Worm (Caenorhabditis elegans): ENCODE results near the gene T20B12.4.

Gene T20B12.4

ce11 chrIII:7369394-7370024 lies 2.0 kb downstream of the T20B12.4 start:
- TF ChIP-seq lin-26 (GFP tag; IDR thresholded peaks at IDR 0.05) (peak; percentile 14; the same call in 1 of the 2 replicates), nfyb-1 (GFP tag; IDR thresholded peaks at IDR 0.05) (no peak), ama-1 (optimal IDR thresholded peaks at IDR 0.05) (peak; percentile 41), ama-1 (GFP tag; optimal IDR thresholded peaks at IDR 0.05) (no peak), chd-7 (tag; optimal IDR thresholded peaks at IDR 0.05) (peak; percentile 39), T26A5.8 (tag; optimal IDR thresholded peaks at IDR 0.05) (peak; percentile 21), hrde-1 (tag; optimal IDR thresholded peaks at IDR 0.05; ENCODE audit: borderline replicate concordance) (no peak), B0336.3 (GFP tag; IDR thresholded peaks at IDR 0.05) (0 out of 2 replicates have a peak, but pooled peaks have one; percentile 13), somi-1 (GFP tag; optimal IDR thresholded peaks at IDR 0.05) (peak; percentile 34), die-1 (tag; optimal IDR thresholded peaks at IDR 0.05) (no peak), madf-8 (GFP tag; conservative IDR thresholded peaks at IDR 0.05) (no peak), F57C9.4 (tag; optimal IDR thresholded peaks at IDR 0.05) (peak; percentile 45), repo-1 (tag; optimal IDR thresholded peaks at IDR 0.05) (peak; percentile 76), Y56A3A.18 (GFP tag; IDR thresholded peaks at IDR 0.05) (0 out of 2 replicates have a peak, but pooled peaks have one; percentile 47), Y95B8A.8 (GFP tag; IDR thresholded peaks at IDR 0.05) (0 out of 2 replicates have a peak, but pooled peaks have one; percentile 11), cebp-1 (GFP tag; IDR thresholded peaks at IDR 0.05) (no peak), cebp-1 (tag; optimal IDR thresholded peaks at IDR 0.05) (peak; percentile 43), ceh-40 (GFP tag; IDR thresholded peaks at IDR 0.05) (0 out of 2 replicates have a peak, but pooled peaks have one; percentile 9), lin-40 (tag; optimal IDR thresholded peaks at IDR 0.05) (peak; percentile 48), pbrm-1 (GFP tag; IDR thresholded peaks at IDR 0.05) (0 out of 2 replicates have a peak, but pooled peaks have one; percentile 36), nhr-27 (tag; optimal IDR thresholded peaks at IDR 0.05) (no peak), ztf-3 (GFP tag; optimal IDR thresholded peaks at IDR 0.05) (no peak), K12H6.12 (tag; optimal IDR thresholded peaks at IDR 0.05) (no peak)

ce11 chrIII:7370569-7370968 lies 3.1 kb downstream of the T20B12.4 start:
- TF ChIP-seq egrh-3 (GFP tag; IDR thresholded peaks at IDR 0.05) (no peak), attf-3 (GFP tag; conservative IDR thresholded peaks at IDR 0.05) (no peak), zim-3 (tag; optimal IDR thresholded peaks at IDR 0.05) (no peak), tbp1 (GFP tag; optimal IDR thresholded peaks at IDR 0.05) (peak; percentile 25), mcd-1 (GFP tag; IDR thresholded peaks at IDR 0.05) (no peak)

DNA sequence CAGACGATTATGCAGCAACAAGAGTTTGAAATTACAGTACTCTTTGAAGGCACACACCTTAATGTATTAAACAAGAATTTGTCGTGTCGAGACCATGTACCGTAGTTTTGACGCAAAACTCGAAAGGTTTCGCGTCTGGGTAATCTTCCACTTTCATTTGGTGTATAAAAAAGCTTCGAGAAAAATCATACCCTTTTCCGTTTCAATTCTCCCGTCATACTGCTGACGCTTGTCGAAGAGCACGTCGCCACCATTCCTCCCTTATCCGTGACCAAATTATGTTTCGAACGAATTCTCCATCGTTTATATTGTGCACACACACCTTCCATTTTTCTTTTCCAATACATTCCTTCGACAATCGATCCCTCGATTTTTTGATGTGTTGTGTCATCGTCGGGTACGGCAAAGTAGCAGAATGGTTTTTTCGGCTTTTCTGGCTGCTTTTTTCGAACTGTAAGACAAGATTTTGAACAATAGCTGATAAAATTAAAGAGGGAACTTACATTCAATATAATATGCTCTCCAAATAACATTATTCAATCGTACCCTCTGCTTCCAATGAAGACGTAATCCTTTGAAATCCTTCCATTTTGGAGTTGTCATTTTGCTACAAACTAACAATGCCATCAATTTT lies 6.4 kb downstream of the T20B12.4 start:
- no peak for TF ChIP-seq nfya-1 (tag; optimal IDR thresholded peaks at IDR 0.05; ENCODE audit: borderline replicate concordance, insufficient read depth)
- TF ChIP-seq nhr-90 (tag; optimal IDR thresholded peaks at IDR 0.05): no peak
- no peak for TF ChIP-seq aptf-3 (GFP tag; IDR thresholded peaks at IDR 0.05)
- no peak for TF ChIP-seq nhr-27 (tag; optimal IDR thresholded peaks at IDR 0.05)
- TF ChIP-seq ZK185.1 (tag; optimal IDR thresholded peaks at IDR 0.05; ENCODE audit: poor library complexity, severe bottlenecking): no peak
- TF ChIP-seq ztf-3 (GFP tag; optimal IDR thresholded peaks at IDR 0.05): no peak
- no peak for TF ChIP-seq cebp-2 (GFP tag; IDR thresholded peaks at IDR 0.05)
- no peak for TF ChIP-seq nfya-2 (GFP tag; IDR thresholded peaks at IDR 0.05)
- TF ChIP-seq bed-2 (GFP tag; IDR thresholded peaks at IDR 0.05): no peak
- no peak for TF ChIP-seq madf-3 (GFP tag; IDR thresholded peaks at IDR 0.05)
- TF ChIP-seq aptf-2 (GFP tag; conservative IDR thresholded peaks at IDR 0.05): no peak
- TF ChIP-seq somi-1 (GFP tag; optimal IDR thresholded peaks at IDR 0.05): no peak
- TF ChIP-seq mel-28 (tag; optimal IDR thresholded peaks at IDR 0.05; ENCODE audit: borderline replicate concordance): no peak
- TF ChIP-seq lir-1 (GFP tag; conservative IDR thresholded peaks at IDR 0.05): no peak
- no peak for TF ChIP-seq efl-1 (GFP tag; optimal IDR thresholded peaks at IDR 0.05)
- no peak for TF ChIP-seq snpc-1.3 (tag; optimal IDR thresholded peaks at IDR 0.05; ENCODE audit: insufficient read depth)
- no peak for TF ChIP-seq unc-130 (GFP tag; optimal IDR thresholded peaks at IDR 0.05)
- no peak for TF ChIP-seq ekl-4 (GFP tag; IDR thresholded peaks at IDR 0.05)
- no peak for TF ChIP-seq mxl-1 (tag; optimal IDR thresholded peaks at IDR 0.05)
- TF ChIP-seq sdz-38 (tag; optimal IDR thresholded peaks at IDR 0.05): no peak

Data from whole organism, young adult.